Worm (Caenorhabditis elegans) whole organism, midembryonic: ENCODE data around the gene gba-4.
"Not testable (repeated sequence)": the region's sequence is repeated elsewhere in the genome, so short reads cannot be mapped to it uniquely, and the experiment has no call there.

Experiments
- T22C8.4 ChIP-seq: fragments of 200-800 bp; sonication (Bioruptor generic); IDR thresholded peaks from 2 replicates; pipeline ENCODE4 v1.3.6; 2022; ENCODE audit warnings: missing genetic modification characterization, missing compliant biosample characterization
- flt-1 ChIP-seq: fragments of 200-800 bp; sonication (Bioruptor generic); IDR thresholded peaks from 2 replicates; pipeline ENCODE4 v1.3.6; 2022; ENCODE audit warnings: missing genetic modification characterization, missing compliant biosample characterization
- klf-2 ChIP-seq: fragments of 200-800 bp; sonication (Bioruptor generic); conservative IDR thresholded peaks from 2 replicates; pipeline ENCODE4 v1.3.6; 2022; ENCODE audit warnings: missing genetic modification reagents, missing genetic modification characterization, missing compliant biosample characterization
- med-1 ChIP-seq: sonication (generic microtip); optimal IDR thresholded peaks from 2 replicates; lab custom pipeline; 2017; ENCODE audit warnings: missing genetic modification characterization, mild to moderate bottlenecking, missing compliant biosample characterization, antibody characterized with exemption, missing genetic modification reagents; ENCODE audit not compliant: insufficient read depth
- ref-1 ChIP-seq: fragments of 200-800 bp; sonication (Bioruptor generic); conservative IDR thresholded peaks from 2 replicates; pipeline ENCODE4 v1.3.6; 2022; ENCODE audit warnings: missing genetic modification reagents, missing genetic modification characterization, missing compliant biosample characterization
- tab-1 ChIP-seq: fragments of 200-800 bp; sonication (Bioruptor generic); IDR thresholded peaks from 2 replicates; pipeline ENCODE4 v1.3.6; 2022; ENCODE audit warnings: missing genetic modification characterization, missing compliant biosample characterization
- ztf-23 ChIP-seq: fragments of 200-800 bp; sonication (Bioruptor generic); IDR thresholded peaks from 2 replicates; pipeline ENCODE4 v1.3.6; 2022; ENCODE audit warnings: missing genetic modification reagents, missing genetic modification characterization, missing compliant biosample characterization
- ztf-29 ChIP-seq: fragments of 200-800 bp; sonication (Bioruptor generic); IDR thresholded peaks from 2 replicates; pipeline ENCODE4 v1.3.6; 2022; ENCODE audit warnings: missing genetic modification reagents, missing genetic modification characterization, missing compliant biosample characterization

The gba-4 gene

ce11 chrIV:5303030-5303429 lies 47.7 kb downstream of the gba-4 start, which contains the start of gene ZK354.7:
ZK354.7 (minus strand) TSS chrIV:5303130.
- TF ChIP-seq flt-1 (GFP tag; lab: Robert Waterston, UW) = no peak
- TF ChIP-seq ztf-29 (GFP tag; lab: Robert Waterston, UW) = no peak
- TF ChIP-seq ztf-23 (GFP tag; lab: Robert Waterston, UW) = no peak
- TF ChIP-seq tab-1 = no peak
- no peak for TF ChIP-seq T22C8.4 (GFP tag; lab: Robert Waterston, UW)
- no peak for TF ChIP-seq klf-2 (GFP tag; lab: Robert Waterston, UW)
- TF ChIP-seq med-1 (GFP tag; lab: Kevin White, UChicago) = no peak

ce11 chrIV:5297436-5298012 lies 53.2 kb downstream of the gba-4 start, which contains the start of the genes ZK354.6 and msp-113:
ZK354.6 (minus strand) TSS chrIV:5297536.
msp-113 (plus strand) TSS chrIV:5297962.
- TF ChIP-seq klf-2 (GFP tag; lab: Robert Waterston, UW) = no peak

DNA sequence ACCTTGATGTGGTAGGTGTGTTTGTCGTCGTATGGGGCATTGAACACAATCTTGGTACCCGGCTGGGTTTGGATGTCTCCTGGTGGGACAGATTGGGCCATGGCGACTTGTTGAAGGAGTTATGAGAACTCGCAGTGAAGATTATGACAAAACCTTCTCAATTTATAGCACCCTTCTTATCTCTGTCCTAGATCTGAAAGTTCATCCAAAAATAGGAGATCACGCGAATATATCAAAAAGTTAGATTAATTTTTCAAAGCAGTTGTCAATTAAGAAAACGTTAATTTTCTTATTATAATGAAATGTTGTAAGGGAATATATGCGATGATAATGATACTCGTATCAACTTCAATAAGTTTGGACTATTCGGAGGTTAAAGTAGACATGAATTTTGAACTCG lies 55.5 kb downstream of the gba-4 start, which contains the start of gene msp-51:
TSS of gene msp-51 (minus strand) at position 101 of the 400 bp plus-strand sequence.
- TF ChIP-seq ref-1 (GFP tag; lab: Robert Waterston, UW); tab-1; ztf-29 (GFP tag; lab: Robert Waterston, UW): not testable (repeated sequence)
